Worm (Caenorhabditis elegans) whole organism, L3 larva: ENCODE measurements around the gene W02H5.2.

Experiments used
- ama-1 ChIP-seq: fragments of 150-350 bp; optimal IDR thresholded peaks from 2 replicates; lab custom pipeline; 2018
- ceh-28 ChIP-seq: fragments of 150-350 bp; optimal IDR thresholded peaks from 2 replicates; lab custom pipeline; 2014; ENCODE audit warnings: missing biosample characterization, missing genetic modification reagents, missing genetic modification characterization
- egl-27 ChIP-seq: sonication (generic microtip); optimal IDR thresholded peaks from 4 replicates; lab custom pipeline; 2017; ENCODE audit warnings: missing biosample characterization, missing genetic modification reagents, missing genetic modification characterization
- elt-2 ChIP-seq: sonication (generic microtip); optimal IDR thresholded peaks from 2 replicates; lab custom pipeline; 2016; ENCODE audit warnings: missing genetic modification reagents, mild to moderate bottlenecking, missing genetic modification characterization, missing compliant biosample characterization
- elt-3 ChIP-seq, 3 experiments: fragments of 150-350 bp in 1 of 3; sonication (generic microtip) in 2 of 3; optimal IDR thresholded peaks; 2 replicates in 2 of 3; 4 replicates in 1 of 3; lab custom pipeline; 2014 to 2017; ENCODE audit warnings: missing biosample characterization in 3 of 3, missing genetic modification characterization in 3 of 3
- nhr-11 ChIP-seq: fragments of 150-350 bp; optimal IDR thresholded peaks from 2 replicates; lab custom pipeline; 2014; ENCODE audit warnings: missing biosample characterization, missing genetic modification characterization
- nhr-12 ChIP-seq: fragments of 150-350 bp; optimal IDR thresholded peaks from 2 replicates; lab custom pipeline; 2014; ENCODE audit warnings: missing biosample characterization, missing genetic modification characterization
- unc-39 ChIP-seq: sonication (generic microtip); optimal IDR thresholded peaks from 4 replicates; lab custom pipeline; 2017; ENCODE audit warnings: missing biosample characterization, missing genetic modification characterization
- zag-1 ChIP-seq: fragments of 150-350 bp; optimal IDR thresholded peaks from 2 replicates; lab custom pipeline; 2014; ENCODE audit warnings: missing biosample characterization, missing genetic modification characterization

DNA sequence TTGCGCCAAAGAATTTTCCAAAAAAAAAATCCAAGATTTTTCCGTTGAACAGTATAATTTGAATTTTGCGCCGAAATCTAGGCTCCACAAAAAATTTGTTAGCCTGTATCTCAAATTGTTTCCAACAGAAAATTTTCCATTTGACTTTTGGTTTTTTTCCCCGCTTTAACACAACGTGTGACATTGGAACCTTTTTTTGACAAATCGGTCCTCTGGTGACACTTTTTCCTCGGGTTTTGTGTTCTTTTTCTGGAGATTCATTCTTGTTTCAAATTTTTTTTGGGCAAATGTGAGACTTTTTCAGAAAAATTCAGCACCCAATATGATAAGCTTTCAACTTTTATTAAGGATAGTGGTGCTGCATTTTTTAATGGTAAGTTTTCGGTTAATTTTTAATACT lies 30.8 kb upstream of the W02H5.2 start, which contains the start of gene acr-17:
- TF ChIP-seq zag-1 (tag; lab: Kevin White, UChicago), result no peak
- no peak for TF ChIP-seq ceh-28
- no peak for TF ChIP-seq egl-27 (tag; lab: Kevin White, UChicago)
- no peak for TF ChIP-seq nhr-11 (tag; lab: Kevin White, UChicago)
- TF ChIP-seq nhr-12 (tag; lab: Kevin White, UChicago), result no peak
- TF ChIP-seq ama-1 (lab: Kevin White, UChicago), result no peak
- TF ChIP-seq elt-2 (tag; lab: Kevin White, UChicago), result no peak
- TF ChIP-seq unc-39 (tag; lab: Kevin White, UChicago), result no peak
- TF ChIP-seq elt-3 (tag; optimal IDR thresholded peaks at IDR 0.05; lab: Kevin White, UChicago), result no peak
